Worm (Caenorhabditis elegans): ENCODE results near the gene C29E4.11.
"Not testable (repeated sequence)": the region's sequence is repeated elsewhere in the genome, so short reads cannot be mapped to it uniquely, and the experiment has no call there.

The C29E4.11 gene

DNA sequence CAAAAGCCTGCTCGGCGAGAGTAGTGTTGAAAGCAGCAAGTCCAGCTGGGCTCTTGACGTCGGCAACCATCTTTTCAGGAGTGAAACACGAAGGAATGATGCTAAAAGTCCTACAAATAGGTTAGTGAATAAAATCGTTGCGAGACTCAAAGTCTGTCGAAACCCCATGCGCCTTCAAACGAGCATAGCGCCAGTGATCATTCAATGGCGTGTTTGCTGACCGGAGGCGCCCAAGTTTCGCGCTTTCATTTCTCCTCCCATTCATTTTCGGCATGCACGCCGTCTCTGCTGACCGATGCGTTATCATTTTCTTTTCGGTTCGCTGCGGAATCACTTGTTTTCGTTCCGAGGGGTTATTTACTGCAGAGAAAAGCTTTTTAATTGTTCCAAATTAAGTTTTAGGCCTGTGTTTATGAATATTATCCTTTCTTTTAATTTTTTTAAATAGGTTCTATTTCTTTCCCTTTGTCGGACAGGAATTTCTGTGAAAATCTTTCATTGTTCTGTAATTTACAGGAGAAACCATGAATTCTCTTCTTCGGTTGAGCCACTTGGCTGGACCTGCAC is 15.4 kb upstream of the C29E4.11 start, which contains the start of the genes eef-1B.1 and aco-2 (continued):
- TF ChIP-seq elt-1 (tag; optimal IDR thresholded peaks at IDR 0.05) (peak; percentile 28), nhr-77 (tag; optimal IDR thresholded peaks at IDR 0.05) (no peak), skn-1 (tag; optimal IDR thresholded peaks at IDR 0.05) (peak; percentile 85), tbx-2 (tag; optimal IDR thresholded peaks at IDR 0.05) (peak; percentile 72), egl-27 (tag; optimal IDR thresholded peaks at IDR 0.05) (no peak), nhr-25 (tag; optimal IDR thresholded peaks at IDR 0.05) (peak; percentile 97), unc-39 (tag; optimal IDR thresholded peaks at IDR 0.05) (no peak), mml-1 (tag; optimal IDR thresholded peaks at IDR 0.05) (no peak), eor-1 (tag; optimal IDR thresholded peaks at IDR 0.05) (no peak), lsy-12 (tag; optimal IDR thresholded peaks at IDR 0.05) (peak; percentile 91), elt-2 (tag; optimal IDR thresholded peaks at IDR 0.05) (peak; percentile 78), nhr-11 (tag; optimal IDR thresholded peaks at IDR 0.05) (peak; percentile 36), pqm-1 (tag; optimal IDR thresholded peaks at IDR 0.05) (peak; percentile 82), ztf-4 (tag; optimal IDR thresholded peaks at IDR 0.05) (peak; percentile 11), R02D3.7 (tag; optimal IDR thresholded peaks at IDR 0.05) (peak; percentile 85), fkh-2 (tag; optimal IDR thresholded peaks at IDR 0.05) (no peak), nhr-237 (tag; optimal IDR thresholded peaks at IDR 0.05) (no peak)

DNA sequence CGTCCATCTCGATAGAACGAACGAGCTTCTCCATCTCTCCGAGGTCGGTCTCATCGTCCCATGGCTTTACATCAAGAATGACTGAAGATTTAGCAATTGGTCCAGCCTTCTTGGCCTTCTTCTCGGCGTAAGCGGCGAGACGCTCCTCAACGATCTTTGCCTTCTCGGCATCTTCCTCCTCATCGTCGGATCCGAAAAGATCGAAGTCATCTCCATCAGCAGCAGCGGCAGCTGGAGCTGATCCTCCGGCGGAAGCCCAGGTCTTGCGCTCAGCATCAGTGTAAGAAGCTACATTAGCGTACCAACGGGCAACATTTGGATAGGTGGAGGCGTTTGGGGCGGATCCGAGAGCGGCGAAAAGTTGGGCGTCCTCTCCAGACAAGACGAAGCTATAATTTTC is 14.8 kb upstream of the C29E4.11 start:
- TF ChIP-seq mml-1 (tag; optimal IDR thresholded peaks at IDR 0.05) (no peak), daf-12 (tag; optimal IDR thresholded peaks at IDR 0.05) (no peak), nhr-67 (tag; optimal IDR thresholded peaks at IDR 0.05) (no peak), R02D3.7 (tag; optimal IDR thresholded peaks at IDR 0.05) (no peak), nhr-11 (tag; optimal IDR thresholded peaks at IDR 0.05) (no peak), zag-1 (tag; optimal IDR thresholded peaks at IDR 0.05) (no peak), ceh-16 (tag; optimal IDR thresholded peaks at IDR 0.05) (no peak), aly-2 (tag; optimal IDR thresholded peaks at IDR 0.05) (no peak), nhr-28 (tag; optimal IDR thresholded peaks at IDR 0.05) (no peak)

DNA sequence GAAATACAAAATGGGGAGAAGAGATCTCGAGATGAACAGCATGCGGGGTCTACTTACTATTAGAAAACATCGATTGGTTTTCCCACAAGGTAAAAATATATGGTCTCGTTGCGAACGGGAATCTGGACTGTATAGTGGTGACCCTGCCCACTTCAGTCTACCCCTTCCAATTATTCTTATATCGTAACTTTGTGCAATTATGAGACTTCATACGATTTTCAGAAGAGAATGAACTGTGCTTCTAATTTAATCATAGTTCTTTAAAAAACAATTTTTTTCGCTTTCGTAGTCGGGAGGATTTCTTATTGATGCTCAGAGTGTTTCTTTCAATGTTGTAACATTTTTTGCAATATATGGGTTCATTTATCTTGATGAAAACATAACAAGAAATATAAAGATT is 14.1 kb upstream of the C29E4.11 start, which contains the start of gene F54H12.5:
F54H12.5 (minus strand) TSS at position 101 of the 400 bp plus-strand sequence.
- TF ChIP-seq nhr-237 (tag; optimal IDR thresholded peaks at IDR 0.05) (no peak), nfya-1 (tag; optimal IDR thresholded peaks at IDR 0.05; ENCODE audit: insufficient read depth) (no peak)

DNA sequence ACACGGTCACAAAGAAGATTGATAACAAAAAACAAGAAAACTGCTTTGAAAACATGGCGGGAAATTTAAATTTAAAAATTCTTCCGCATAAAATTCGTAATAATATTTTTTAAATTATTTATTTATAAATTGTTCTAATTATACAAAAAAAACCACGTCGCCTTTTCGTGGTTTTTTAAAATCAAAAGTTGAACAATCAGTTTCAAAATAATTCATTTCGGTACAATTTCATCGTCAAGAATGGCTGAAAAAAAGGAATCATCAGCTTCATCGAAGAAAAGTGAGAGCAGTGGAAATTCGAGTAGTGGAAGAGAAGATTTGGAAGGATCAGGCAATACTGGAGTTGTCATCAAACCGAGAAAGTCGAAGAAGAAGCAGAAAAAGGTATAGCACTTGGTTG is 11.2 kb upstream of the C29E4.11 start, which contains the start of the genes F54H12.8 and F54H12.7:
F54H12.8 (minus strand) TSS at position 101 of the 400 bp plus-strand sequence.
F54H12.7 (plus strand) TSS at position 229 of the 400 bp plus-strand sequence.
- TF ChIP-seq lsy-12 (tag; optimal IDR thresholded peaks at IDR 0.05) (no peak), pha-4 (tag; optimal IDR thresholded peaks at IDR 0.05) (no peak), R02D3.7 (tag; optimal IDR thresholded peaks at IDR 0.05) (no peak), mdl-1 (tag; optimal IDR thresholded peaks at IDR 0.05) (no peak), nhr-43 (tag; optimal IDR thresholded peaks at IDR 0.05; ENCODE audit: poor library complexity, severe bottlenecking) (no peak), egl-27 (tag; optimal IDR thresholded peaks at IDR 0.05) (no peak), nhr-77 (tag; optimal IDR thresholded peaks at IDR 0.05) (no peak), ceh-16 (tag; optimal IDR thresholded peaks at IDR 0.05) (no peak), nhr-12 (tag; optimal IDR thresholded peaks at IDR 0.05) (no peak), egl-5 (tag; optimal IDR thresholded peaks at IDR 0.05) (no peak), nhr-237 (tag; optimal IDR thresholded peaks at IDR 0.05) (no peak), ceh-82 (tag; optimal IDR thresholded peaks at IDR 0.05) (no peak), aly-2 (tag; optimal IDR thresholded peaks at IDR 0.05) (no peak), ZK546.5 (tag; optimal IDR thresholded peaks at IDR 0.05) (no peak), ama-1 (optimal IDR thresholded peaks at IDR 0.05) (no peak), lin-15B (tag; optimal IDR thresholded peaks at IDR 0.05) (no peak), hmg-11 (tag; optimal IDR thresholded peaks at IDR 0.05) (no peak), tbx-2 (tag; optimal IDR thresholded peaks at IDR 0.05) (no peak)

DNA sequence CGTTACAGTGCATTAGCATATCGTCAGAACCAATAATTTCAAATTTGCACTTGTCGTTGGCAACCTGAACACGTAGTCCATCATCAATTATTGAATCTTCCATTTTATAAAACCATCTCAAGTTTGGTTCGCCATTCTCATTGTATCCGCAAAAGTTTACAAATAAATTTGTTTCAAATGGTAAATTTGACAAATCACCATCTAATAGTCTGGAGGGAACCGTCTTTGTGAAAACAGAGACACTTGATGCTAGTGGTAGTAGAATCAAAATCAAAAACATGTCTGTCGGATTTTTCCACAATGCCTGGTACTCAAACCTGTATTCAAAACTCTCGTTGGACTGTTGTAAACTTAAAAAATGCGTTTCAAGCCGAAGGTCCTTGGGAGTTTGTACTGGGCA is 6.4 kb upstream of the C29E4.11 start, which contains the start of gene F54H12.2:
F54H12.2 (plus strand) TSS at position 301 of the 400 bp plus-strand sequence.
- TF ChIP-seq fkh-2, elt-1, lin-39 (tag; optimal IDR thresholded peaks at IDR 0.05): not testable (repeated sequence)

Data from whole organism, L3 larva.